ENCODE assay signal across 3 fruit fly cellular contexts in genomic region chr3L:15677662-15678061, dm6.
A peak's percentile ranks its signal among the peaks of the same experiment; 100 is the strongest.
TF ChIP-seq lines count a peak whose summit lies in the region.

No protein-coding gene starts in this region.

- no peak for TF ChIP-seq CTCF in whole organism, embryonic (GFP tag; optimal IDR thresholded peaks at IDR 0.05; lab: Kevin White, UChicago)

TF ChIP-seq in whole organism, embryonic, 481 proteins besides CTCF, POLR2A, EP300 and RAD21 (continues in another document):
- TF ChIP-seq CG14710 (tag; optimal IDR thresholded peaks at IDR 0.05; lab: Kevin White, UChicago), result peak; percentile 6
- TF ChIP-seq esg (GFP tag; conservative IDR thresholded peaks at IDR 0.05; lab: Robert Waterston, UW), result no peak
- peak; percentile 70 for TF ChIP-seq sens (GFP tag; lab: Kevin White, UChicago)
- TF ChIP-seq Dll (GFP tag; IDR thresholded peaks at IDR 0.05; lab: Robert Waterston, UW; ENCODE audit: partially characterized antibody), result no peak
- TF ChIP-seq CG10979 (tag; optimal IDR thresholded peaks at IDR 0.05; lab: Kevin White, UChicago), result peak; percentile 25
- peak; percentile 37 for TF ChIP-seq Med (GFP tag; lab: Kevin White, UChicago)
- peak; percentile 6 for TF ChIP-seq ind (GFP tag; optimal IDR thresholded peaks at IDR 0.05; lab: Kevin White, UChicago)
- TF ChIP-seq CG2120 (GFP tag; optimal IDR thresholded peaks at IDR 0.05; lab: Kevin White, UChicago), result peak; percentile 18
- TF ChIP-seq CG1603 (tag; optimal IDR thresholded peaks at IDR 0.05; lab: Kevin White, UChicago), result peak; percentile 22
- TF ChIP-seq bsh (GFP tag; optimal IDR thresholded peaks at IDR 0.05; lab: Kevin White, UChicago), result peak in 1 of 2 experiments; percentile 33
- TF ChIP-seq row (GFP tag; IDR thresholded peaks at IDR 0.05; lab: Robert Waterston, UW), result peak; percentile 46; the same call in 2 of the 3 replicates
- TF ChIP-seq CG12391 (tag; optimal IDR thresholded peaks at IDR 0.05; lab: Kevin White, UChicago), result peak; percentile 9
- no peak for TF ChIP-seq gsb-n (tag; optimal IDR thresholded peaks at IDR 0.05; lab: Kevin White, UChicago)
- TF ChIP-seq CG3281 (GFP tag; optimal IDR thresholded peaks at IDR 0.05; lab: Kevin White, UChicago), result no peak
- no peak for TF ChIP-seq Fer2 (tag; optimal IDR thresholded peaks at IDR 0.05; lab: Kevin White, UChicago)
- TF ChIP-seq Xrp1 (GFP tag; IDR thresholded peaks at IDR 0.05; lab: Robert Waterston, UW), result 0 out of 2 replicates have a peak, but pooled peaks have one; percentile 21
- peak; percentile 18 for TF ChIP-seq phol (tag; optimal IDR thresholded peaks at IDR 0.05; lab: Kevin White, UChicago)
- TF ChIP-seq zfh1 (GFP tag; IDR thresholded peaks at IDR 0.05; lab: Robert Waterston, UW), result 0 out of 3 replicates have a peak, but pooled peaks have one; percentile 1
- peak; percentile 44 for TF ChIP-seq gem (tag; optimal IDR thresholded peaks at IDR 0.05; lab: Kevin White, UChicago)
- no peak for TF ChIP-seq CkIIα-i1 (GFP tag; IDR thresholded peaks at IDR 0.05; lab: Robert Waterston, UW)
- no peak for TF ChIP-seq CG9215 (GFP tag; IDR thresholded peaks at IDR 0.05; lab: Robert Waterston, UW)
- no peak for TF ChIP-seq CG43689 (GFP tag; IDR thresholded peaks at IDR 0.05; lab: Robert Waterston, UW)
- no peak for TF ChIP-seq ham (GFP tag; IDR thresholded peaks at IDR 0.05; lab: Robert Waterston, UW)
- no peak for TF ChIP-seq CG12155 (GFP tag; optimal IDR thresholded peaks at IDR 0.05; lab: Kevin White, UChicago)
- TF ChIP-seq Ssrp (tag; optimal IDR thresholded peaks at IDR 0.05; lab: Kevin White, UChicago), result peak; percentile 22
- 0 out of 2 replicates have a peak, but pooled peaks have one; percentile 34 for TF ChIP-seq CG14014 (GFP tag; IDR thresholded peaks at IDR 0.05; lab: Robert Waterston, UW)
- no peak for TF ChIP-seq pan (optimal IDR thresholded peaks at IDR 0.05; lab: Kevin White, UChicago)
- no peak for TF ChIP-seq pan (GFP tag; optimal IDR thresholded peaks at IDR 0.05 in 1 of 2, IDR thresholded peaks at IDR 0.05 in 1 of 2)
- peak; percentile 32 for TF ChIP-seq CG11504 (tag; optimal IDR thresholded peaks at IDR 0.05; lab: Kevin White, UChicago)
- peak; percentile 32 for TF ChIP-seq Sox102F (GFP tag; optimal IDR thresholded peaks at IDR 0.05; lab: Kevin White, UChicago)

TF ChIP-seq in whole organism, prepupa, 60 proteins besides CTCF, POLR2A, EP300 and RAD21:
- TF ChIP-seq Blimp-1 (GFP tag; optimal IDR thresholded peaks at IDR 0.05; lab: Kevin White, UChicago) (no peak), Lpt (GFP tag; optimal IDR thresholded peaks at IDR 0.05; lab: Kevin White, UChicago) (no peak), CG10631 (GFP tag; optimal IDR thresholded peaks at IDR 0.05; lab: Kevin White, UChicago) (peak; percentile 9), Ets96B (tag; optimal IDR thresholded peaks at IDR 0.05; lab: Kevin White, UChicago) (peak; percentile 15), Eip78C (GFP tag; lab: Kevin White, UChicago) (peak; percentile 49), Hr4 (GFP tag; optimal IDR thresholded peaks at IDR 0.05; lab: Kevin White, UChicago) (no peak)
TF ChIP-seq in whole organism, prepupa: peak in this region for 3.

TF ChIP-seq in whole organism, pupa, 21 proteins besides CTCF, POLR2A, EP300 and RAD21:
- TF ChIP-seq CG8159 (tag; optimal IDR thresholded peaks at IDR 0.05; lab: Kevin White, UChicago) (peak; percentile 5), CG9948 (tag; optimal IDR thresholded peaks at IDR 0.05; lab: Kevin White, UChicago) (peak; percentile 20), CG14655 (GFP tag; optimal IDR thresholded peaks at IDR 0.05; lab: Kevin White, UChicago) (peak; percentile 1), CG10348 (GFP tag; IDR thresholded peaks at IDR 0.05; lab: Robert Waterston, UW) (no peak), D1 (tag; optimal IDR thresholded peaks at IDR 0.05; lab: Kevin White, UChicago) (no peak), Ets98B (GFP tag; IDR thresholded peaks at IDR 0.05; lab: Robert Waterston, UW) (no peak)

Comparison
In these comparisons a context has a peak if more than half of its experiments do, and no peak if none do; other contexts are left out.
1. Of the 7 proteins assayed by ChIP-seq in both whole organism, embryonic and whole organism, prepupa: peak only in whole organism, embryonic: Blimp-1 and Sox102F; only in whole organism, prepupa: none; in both: none; in neither: 5.